Worm (Caenorhabditis elegans) whole organism, L4/young adult: ENCODE data around the gene D1086.17.

Experiments
- W03F9.2 ChIP-seq: fragments of 150-350 bp; optimal IDR thresholded peaks from 2 replicates; lab custom pipeline; 2014; ENCODE audit warnings: missing biosample characterization, missing genetic modification characterization
- dao-5 ChIP-seq: sonication (generic microtip); optimal IDR thresholded peaks from 2 replicates; lab custom pipeline; 2016; ENCODE audit warnings: missing genotype, missing genetic modification characterization, moderate library complexity, missing compliant biosample characterization
- him-1 ChIP-seq: sonication (generic microtip); optimal IDR thresholded peaks from 2 replicates; lab custom pipeline; 2016; ENCODE audit warnings: missing genotype, missing genetic modification reagents, missing genetic modification characterization, missing compliant biosample characterization

DNA sequence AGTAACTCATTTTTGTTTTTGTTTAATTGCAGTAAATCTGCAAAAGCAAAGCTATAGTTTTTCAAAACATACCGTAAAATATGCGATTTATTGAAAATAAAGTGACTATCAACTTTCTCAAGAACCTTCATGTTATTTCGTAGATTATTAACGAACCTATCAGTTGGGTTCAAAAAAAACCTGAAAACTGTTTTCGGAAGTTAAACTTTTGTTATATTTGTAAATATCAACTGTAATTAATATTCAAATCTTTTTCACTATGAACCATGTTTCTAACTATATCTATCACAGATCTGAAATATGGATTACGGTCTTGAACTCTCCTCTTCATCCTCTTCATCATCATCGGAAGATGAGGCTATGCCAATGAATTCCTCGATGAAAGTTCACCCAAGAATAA is 20.4 kb downstream of the D1086.17 start, which contains the start of gene D1086.19:
- TF ChIP-seq him-1 (tag; lab: Kevin White, UChicago) (no peak), W03F9.2 (tag; lab: Kevin White, UChicago) (no peak), dao-5 (no peak)
